Fruit fly (Drosophila melanogaster) whole organism, prepupa: Measurements from ENCODE around the gene Gr10a.
A peak's percentile ranks its signal among the peaks of the same experiment; 100 is the strongest.

Experiments
- Blimp-1 ChIP-seq: fragments of 200-800 bp; sonication (Bioruptor generic); optimal IDR thresholded peaks from 3 replicates; lab custom pipeline; 2017; ENCODE audit warnings: missing biosample characterization, missing genetic modification characterization, mild to moderate bottlenecking, moderate library complexity, missing genetic modification reagents
- CG10669 ChIP-seq: fragments of 200-800 bp; sonication (Bioruptor generic); optimal IDR thresholded peaks from 3 replicates; lab custom pipeline; 2018; ENCODE audit warnings: missing biosample characterization, mild to moderate bottlenecking, missing genetic modification characterization, moderate library complexity
- CG11294 ChIP-seq: fragments of 200-800 bp; sonication (Bioruptor generic); IDR thresholded peaks from 2 replicates; pipeline ENCODE4 v1.3.6; 2022; ENCODE audit warnings: missing biosample characterization, missing genetic modification characterization
- CG11762 ChIP-seq: fragments of 200-800 bp; sonication (Bioruptor generic); optimal IDR thresholded peaks from 3 replicates; lab custom pipeline; 2016; ENCODE audit warnings: missing biosample characterization, missing genetic modification characterization; ENCODE audit not compliant: insufficient read depth
- CG11902 ChIP-seq: fragments of 200-800 bp; sonication (Bioruptor generic); optimal IDR thresholded peaks from 3 replicates; lab custom pipeline; 2016; ENCODE audit warnings: missing biosample characterization, missing genetic modification characterization
- CG15336 ChIP-seq: fragments of 200-800 bp; sonication (Bioruptor generic); IDR thresholded peaks from 2 replicates; pipeline ENCODE4 v1.3.6; 2022; ENCODE audit warnings: missing biosample characterization, missing genetic modification characterization
- CG16779 ChIP-seq: fragments of 200-800 bp; sonication (Bioruptor generic); optimal IDR thresholded peaks from 3 replicates; lab custom pipeline; 2017; ENCODE audit warnings: missing biosample characterization, mild to moderate bottlenecking, missing genetic modification characterization
- CG3032 ChIP-seq: fragments of 200-800 bp; optimal IDR thresholded peaks from 2 replicates; lab custom pipeline; 2019; ENCODE audit warnings: missing biosample characterization, mild to moderate bottlenecking, missing genetic modification characterization, moderate library complexity
- CG31627 ChIP-seq: fragments of 200-800 bp; sonication (Bioruptor generic); optimal IDR thresholded peaks from 3 replicates; lab custom pipeline; 2016; ENCODE audit warnings: missing biosample characterization, missing genetic modification characterization
- CG32006 ChIP-seq: fragments of 200-800 bp; sonication (Bioruptor generic); optimal IDR thresholded peaks from 3 replicates; lab custom pipeline; 2017; ENCODE audit warnings: missing biosample characterization, mild to moderate bottlenecking, missing genetic modification characterization
- CG4318 ChIP-seq: fragments of 200-800 bp; sonication (Bioruptor generic); optimal IDR thresholded peaks from 3 replicates; lab custom pipeline; 2017; ENCODE audit warnings: missing biosample characterization, mild to moderate bottlenecking, missing genetic modification characterization
- CG6163 ChIP-seq: fragments of 200-800 bp; sonication (Bioruptor generic); IDR thresholded peaks from 3 replicates; pipeline ENCODE4 v1.3.6; 2022; ENCODE audit warnings: missing biosample characterization, missing genetic modification characterization
- CG6276 ChIP-seq: fragments of 200-800 bp; sonication (Bioruptor generic); optimal IDR thresholded peaks from 2 replicates; lab custom pipeline; 2017; ENCODE audit warnings: missing biosample characterization, mild to moderate bottlenecking, missing genetic modification characterization
- CG6792 ChIP-seq: fragments of 200-800 bp; sonication (Bioruptor generic); optimal IDR thresholded peaks from 3 replicates; lab custom pipeline; 2016; ENCODE audit warnings: missing biosample characterization, missing genetic modification characterization
- CG6808 ChIP-seq: fragments of 200-800 bp; sonication (Bioruptor generic); optimal IDR thresholded peaks from 3 replicates; lab custom pipeline; 2017; ENCODE audit warnings: missing biosample characterization, missing genetic modification characterization, mild to moderate bottlenecking, moderate library complexity, missing genetic modification reagents
- CG6854 ChIP-seq: fragments of 200-800 bp; sonication (Bioruptor generic); optimal IDR thresholded peaks from 2 replicates; lab custom pipeline; 2017; ENCODE audit warnings: missing biosample characterization, mild to moderate bottlenecking, missing genetic modification characterization
- CG7368 ChIP-seq: fragments of 200-800 bp; sonication (Bioruptor generic); optimal IDR thresholded peaks from 3 replicates; lab custom pipeline; 2016; ENCODE audit warnings: missing biosample characterization, missing genetic modification characterization
- CG9139 ChIP-seq: fragments of 200-800 bp; sonication (Bioruptor generic); optimal IDR thresholded peaks from 3 replicates; lab custom pipeline; 2017; ENCODE audit warnings: missing biosample characterization, mild to moderate bottlenecking, missing genetic modification characterization
- Eip78C ChIP-seq: fragments of 200-800 bp; sonication (Bioruptor generic); peaks from one replicate; lab custom pipeline; 2016; ENCODE audit warnings: missing biosample characterization, missing genetic modification characterization
- Eip93F ChIP-seq: fragments of 200-800 bp; sonication (Bioruptor generic); optimal IDR thresholded peaks from 2 replicates; lab custom pipeline; 2016; ENCODE audit warnings: missing biosample characterization, mild to moderate bottlenecking, missing genetic modification characterization
- Ets21C ChIP-seq: fragments of 200-800 bp; sonication (Bioruptor generic); optimal IDR thresholded peaks from 3 replicates; lab custom pipeline; 2016; ENCODE audit warnings: missing biosample characterization, missing genetic modification characterization
- Ets96B ChIP-seq: fragments of 200-800 bp; optimal IDR thresholded peaks from 2 replicates; lab custom pipeline; 2019; ENCODE audit warnings: missing biosample characterization, mild to moderate bottlenecking, missing genetic modification characterization, moderate library complexity
- Gug ChIP-seq: fragments of 200-800 bp; sonication (Bioruptor generic); IDR thresholded peaks from 2 replicates; pipeline ENCODE4 v1.3.6; 2022; ENCODE audit warnings: missing biosample characterization, missing genetic modification characterization
- Hr38 ChIP-seq: sonication (Bioruptor generic); optimal IDR thresholded peaks from 2 replicates; lab custom pipeline; 2016; ENCODE audit warnings: missing biosample characterization, missing genetic modification characterization
- Hr39 ChIP-seq: fragments of 200-800 bp; sonication (Bioruptor generic); optimal IDR thresholded peaks from 2 replicates; lab custom pipeline; 2016; ENCODE audit warnings: missing biosample characterization, missing genetic modification characterization
- Hr4 ChIP-seq: fragments of 200-800 bp; sonication (Bioruptor generic); optimal IDR thresholded peaks from 3 replicates; lab custom pipeline; 2016; ENCODE audit warnings: missing biosample characterization, missing genetic modification characterization
- Met ChIP-seq: fragments of 200-800 bp; sonication (Bioruptor generic); optimal IDR thresholded peaks from 3 replicates; lab custom pipeline; 2016; ENCODE audit warnings: missing biosample characterization, missing genetic modification characterization
- OdsH ChIP-seq: fragments of 200-800 bp; sonication (Bioruptor generic); optimal IDR thresholded peaks from 3 replicates; lab custom pipeline; 2016; ENCODE audit warnings: missing biosample characterization, missing genetic modification characterization
- Smox ChIP-seq: fragments of 200-800 bp; sonication (Bioruptor generic); optimal IDR thresholded peaks from 3 replicates; lab custom pipeline; 2016; ENCODE audit warnings: missing biosample characterization, missing genetic modification characterization
- Sox102F ChIP-seq: fragments of 200-800 bp; sonication (Bioruptor generic); optimal IDR thresholded peaks from 2 replicates; lab custom pipeline; 2016; ENCODE audit warnings: missing biosample characterization, mild to moderate bottlenecking, missing genetic modification characterization
- Sox14 ChIP-seq: fragments of 200-800 bp; sonication (Bioruptor generic); optimal IDR thresholded peaks from 3 replicates; lab custom pipeline; 2016; ENCODE audit warnings: missing biosample characterization, missing genetic modification characterization
- Sox15 ChIP-seq: fragments of 200-800 bp; sonication (Bioruptor generic); optimal IDR thresholded peaks from 3 replicates; lab custom pipeline; 2016; ENCODE audit warnings: missing biosample characterization, missing genetic modification characterization
- achi ChIP-seq: fragments of 200-800 bp; sonication (Bioruptor generic); optimal IDR thresholded peaks from 3 replicates; lab custom pipeline; 2016; ENCODE audit warnings: missing biosample characterization, missing genetic modification characterization
- acj6 ChIP-seq: fragments of 200-800 bp; sonication (Bioruptor generic); optimal IDR thresholded peaks from 3 replicates; lab custom pipeline; 2016; ENCODE audit warnings: missing biosample characterization, missing genetic modification characterization
- cyc ChIP-seq: fragments of 200-800 bp; sonication (Bioruptor generic); optimal IDR thresholded peaks from 3 replicates; lab custom pipeline; 2016; ENCODE audit warnings: missing biosample characterization, missing genetic modification characterization
- dac ChIP-seq: fragments of 200-800 bp; sonication (Bioruptor generic); optimal IDR thresholded peaks from 2 replicates; lab custom pipeline; 2017; ENCODE audit warnings: missing biosample characterization, mild to moderate bottlenecking, missing genetic modification characterization
- dsx ChIP-seq: fragments of 200-800 bp; optimal IDR thresholded peaks from 3 replicates; lab custom pipeline; 2019; ENCODE audit warnings: missing biosample characterization, mild to moderate bottlenecking, missing genetic modification characterization, moderate library complexity; ENCODE audit not compliant: poor library complexity, severe bottlenecking
- eg ChIP-seq: fragments of 200-800 bp; sonication (Bioruptor generic); IDR thresholded peaks from 3 replicates; pipeline ENCODE4 v1.3.6; 2022; ENCODE audit warnings: missing biosample characterization, missing genetic modification characterization
- esn ChIP-seq: fragments of 200-800 bp; sonication (Bioruptor generic); optimal IDR thresholded peaks from 2 replicates; lab custom pipeline; 2016; ENCODE audit warnings: missing biosample characterization, mild to moderate bottlenecking, missing genetic modification characterization, moderate library complexity
- fd59A ChIP-seq: fragments of 200-800 bp; sonication (Bioruptor generic); optimal IDR thresholded peaks from 2 replicates; lab custom pipeline; 2017; ENCODE audit warnings: missing biosample characterization, mild to moderate bottlenecking, missing genetic modification characterization, missing genetic modification reagents
- fkh ChIP-seq: fragments of 200-800 bp; sonication (Bioruptor generic); optimal IDR thresholded peaks from 3 replicates; lab custom pipeline; 2017; ENCODE audit warnings: missing biosample characterization, mild to moderate bottlenecking, missing genetic modification characterization, moderate library complexity
- net ChIP-seq: fragments of 200-800 bp; sonication (Bioruptor generic); optimal IDR thresholded peaks from 3 replicates; lab custom pipeline; 2016; ENCODE audit warnings: missing biosample characterization, missing genetic modification characterization
- pdm3 ChIP-seq: fragments of 200-800 bp; sonication (Bioruptor generic); optimal IDR thresholded peaks from 3 replicates; lab custom pipeline; 2016; ENCODE audit warnings: missing biosample characterization, missing genetic modification characterization
- salr ChIP-seq, 2 experiments: fragments of 200-800 bp; sonication (Bioruptor generic); optimal IDR thresholded peaks; 3 replicates each; lab custom pipeline; 2016 to 2018; ENCODE audit warnings: missing biosample characterization in 2 of 2, missing genetic modification characterization in 2 of 2, mild to moderate bottlenecking in 1 of 2
- spab ChIP-seq: fragments of 200-800 bp; sonication (Bioruptor generic); optimal IDR thresholded peaks from 2 replicates; lab custom pipeline; 2017; ENCODE audit warnings: missing biosample characterization, mild to moderate bottlenecking, missing genetic modification characterization, missing genetic modification reagents
- ss ChIP-seq, 2 experiments: fragments of 200-800 bp; sonication (Bioruptor generic); optimal IDR thresholded peaks; 2 replicates in 1 of 2; 3 replicates in 1 of 2; lab custom pipeline; 2017 to 2018; ENCODE audit warnings: mild to moderate bottlenecking in 2 of 2, missing biosample characterization in 2 of 2, missing genetic modification characterization in 2 of 2, moderate library complexity in 1 of 2
- svp ChIP-seq: fragments of 200-800 bp; sonication (Bioruptor generic); peaks from one replicate; lab custom pipeline; 2016; ENCODE audit warnings: missing biosample characterization, missing genetic modification characterization
- topi ChIP-seq: fragments of 200-800 bp; sonication (Bioruptor generic); optimal IDR thresholded peaks from 3 replicates; lab custom pipeline; 2016; ENCODE audit warnings: missing biosample characterization, missing genetic modification characterization
- vri ChIP-seq: fragments of 200-800 bp; sonication (Bioruptor generic); optimal IDR thresholded peaks from 3 replicates; lab custom pipeline; 2016; ENCODE audit warnings: missing biosample characterization, mild to moderate bottlenecking, missing genetic modification characterization

The Gr10a gene

dm6 chrX:11385498-11385897 lies 31.7 kb downstream of the Gr10a start:
- TF ChIP-seq CG11294 (GFP tag; lab: Robert Waterston, UW) (no peak), CG16779 (no peak), Gug (no peak), CG9139 (no peak), eg (no peak), svp (GFP tag; lab: Kevin White, UChicago) (no peak), dac (GFP tag; lab: Kevin White, UChicago) (no peak), Blimp-1 (GFP tag; lab: Kevin White, UChicago) (no peak), Sox15 (GFP tag; lab: Kevin White, UChicago) (no peak), achi (no peak), topi (no peak), Sox14 (no peak), CG3032 (tag; lab: Kevin White, UChicago) (no peak), salr (GFP tag; optimal IDR thresholded peaks at IDR 0.05; lab: Kevin White, UChicago) (no peak), cyc (GFP tag; lab: Kevin White, UChicago) (no peak), CG6792 (GFP tag; lab: Kevin White, UChicago) (no peak), vri (GFP tag; lab: Kevin White, UChicago) (no peak)

- TF ChIP-seq CG6854 (GFP tag; lab: Kevin White, UChicago), result no peak
- no peak for TF ChIP-seq Ets21C (GFP tag; lab: Kevin White, UChicago)
- peak; percentile 2 to 50 for TF ChIP-seq ss (GFP tag; optimal IDR thresholded peaks at IDR 0.05; lab: Kevin White, UChicago)
- TF ChIP-seq CG7368 (GFP tag; lab: Kevin White, UChicago), result no peak
- TF ChIP-seq Hr4 (GFP tag; lab: Kevin White, UChicago), result peak; percentile 42
- TF ChIP-seq esn (GFP tag; lab: Kevin White, UChicago), result peak; percentile 38
- TF ChIP-seq CG9139, result no peak
- TF ChIP-seq dsx, result peak; percentile 18
- peak; percentile 8 for TF ChIP-seq CG11902 (GFP tag; lab: Kevin White, UChicago)
- peak; percentile 40 for TF ChIP-seq acj6
- TF ChIP-seq CG15336 (GFP tag; lab: Robert Waterston, UW), result peak; percentile 64
- TF ChIP-seq vri (GFP tag; lab: Kevin White, UChicago), result no peak
- peak; percentile 9 for TF ChIP-seq CG6808
- peak; percentile 85 for TF ChIP-seq Eip78C (GFP tag; lab: Kevin White, UChicago)
- peak; percentile 20 for TF ChIP-seq cyc (GFP tag; lab: Kevin White, UChicago)
- TF ChIP-seq Hr39 (GFP tag; lab: Kevin White, UChicago), result peak; percentile 19
- TF ChIP-seq Sox15 (GFP tag; lab: Kevin White, UChicago), result peak; percentile 7
- no peak for TF ChIP-seq CG6276 (GFP tag; lab: Kevin White, UChicago)
- no peak for TF ChIP-seq Hr38 (GFP tag; lab: Kevin White, UChicago)
- TF ChIP-seq dac (GFP tag; lab: Kevin White, UChicago), result peak; percentile 3
- TF ChIP-seq Gug, result peak; percentile 34
- no peak for TF ChIP-seq Eip93F
- TF ChIP-seq Met (GFP tag; lab: Kevin White, UChicago), result peak; percentile 32
- peak; percentile 39 for TF ChIP-seq CG3032 (tag; lab: Kevin White, UChicago)
- peak; percentile 38 for TF ChIP-seq pdm3 (GFP tag; lab: Kevin White, UChicago)
- peak; percentile 22 for TF ChIP-seq Smox
- TF ChIP-seq CG11762, result no peak
- peak; percentile 36 for TF ChIP-seq svp (GFP tag; lab: Kevin White, UChicago)
- TF ChIP-seq achi, result peak; percentile 24
- TF ChIP-seq CG10669, result peak; percentile 44
- peak; percentile 13 for TF ChIP-seq fd59A (GFP tag; lab: Kevin White, UChicago)
- TF ChIP-seq Ets96B, result peak; percentile 18
- peak; percentile 12 for TF ChIP-seq fkh
- TF ChIP-seq CG6792 (GFP tag; lab: Kevin White, UChicago), result peak; percentile 20
- peak; percentile 24 for TF ChIP-seq net (GFP tag; lab: Kevin White, UChicago)
- TF ChIP-seq CG32006 (GFP tag; lab: Kevin White, UChicago), result peak; percentile 37
- TF ChIP-seq spab, result peak; percentile 18
- TF ChIP-seq CG6163 (GFP tag; lab: Robert Waterston, UW), result peak; percentile 68
- TF ChIP-seq CG16779, result no peak
- peak; percentile 60 for TF ChIP-seq OdsH
- TF ChIP-seq CG31627 (GFP tag; lab: Kevin White, UChicago), result no peak
- peak; percentile 27 for TF ChIP-seq Sox102F (GFP tag; lab: Kevin White, UChicago)
- peak; percentile 33 for TF ChIP-seq CG4318 (GFP tag; lab: Kevin White, UChicago)
- no peak for TF ChIP-seq Blimp-1 (GFP tag; lab: Kevin White, UChicago)
Observed at dm6 chrX:11384023-11384444, 33.2 kb downstream of the Gr10a start.
